Worm (Caenorhabditis elegans) whole organism, L1 larva: ENCODE results near the gene grwd-1.

Experiments
- blmp-1 ChIP-seq: fragments of 150-350 bp; optimal IDR thresholded peaks from 2 replicates; lab custom pipeline; 2014; ENCODE audit warnings: missing biosample characterization, missing genetic modification characterization
- dpl-1 ChIP-seq, 3 experiments: fragments of 150-350 bp in 2 of 3; sonication (generic microtip) in 1 of 3; optimal IDR thresholded peaks; 2 replicates each; lab custom pipeline; 2014 to 2017; ENCODE audit warnings: missing biosample characterization in 3 of 3, missing genetic modification characterization in 3 of 3, missing genetic modification reagents in 3 of 3
- ets-5 ChIP-seq: fragments of 200-800 bp; sonication (Bioruptor generic); IDR thresholded peaks from 2 replicates; pipeline ENCODE4 v1.3.6; 2022; ENCODE audit warnings: missing genetic modification characterization, missing compliant biosample characterization
- fkh-10 ChIP-seq: sonication (generic microtip); optimal IDR thresholded peaks from 2 replicates; lab custom pipeline; 2017; ENCODE audit warnings: missing biosample characterization, missing genetic modification reagents, missing genetic modification characterization
- fkh-8 ChIP-seq: sonication (generic microtip); optimal IDR thresholded peaks from 2 replicates; lab custom pipeline; 2016; ENCODE audit warnings: mild to moderate bottlenecking, missing genetic modification characterization, missing compliant biosample characterization
- nhr-11 ChIP-seq: fragments of 150-350 bp; optimal IDR thresholded peaks from 2 replicates; lab custom pipeline; 2014; ENCODE audit warnings: missing biosample characterization, missing genetic modification characterization
- nhr-28 ChIP-seq: fragments of 150-350 bp; optimal IDR thresholded peaks from 2 replicates; lab custom pipeline; 2014; ENCODE audit warnings: missing biosample characterization, missing genetic modification characterization
- nhr-77 ChIP-seq: fragments of 150-350 bp; optimal IDR thresholded peaks from 2 replicates; lab custom pipeline; 2014; ENCODE audit warnings: missing biosample characterization, missing genetic modification characterization
- pag-3 ChIP-seq: sonication (generic microtip); optimal IDR thresholded peaks from 2 replicates; lab custom pipeline; 2017; ENCODE audit warnings: missing genetic modification characterization, mild to moderate bottlenecking, missing compliant biosample characterization, antibody characterized with exemption, borderline replicate concordance; ENCODE audit not compliant: insufficient read depth
- rnt-1 ChIP-seq: sonication (generic microtip); optimal IDR thresholded peaks from 2 replicates; lab custom pipeline; 2016; ENCODE audit warnings: mild to moderate bottlenecking, missing genetic modification characterization, moderate library complexity, missing compliant biosample characterization
- snu-23 ChIP-seq: sonication (generic microtip); optimal IDR thresholded peaks from 2 replicates; lab custom pipeline; 2016; ENCODE audit warnings: missing genetic modification characterization, missing compliant biosample characterization
- unc-130 ChIP-seq: fragments of 150-350 bp; optimal IDR thresholded peaks from 2 replicates; lab custom pipeline; 2017; ENCODE audit warnings: missing biosample characterization, missing genetic modification characterization, inconsistent platforms
- unc-62 ChIP-seq: fragments of 150-350 bp; optimal IDR thresholded peaks from 2 replicates; lab custom pipeline; 2014; ENCODE audit warnings: missing biosample characterization, missing genetic modification reagents, missing genetic modification characterization
- ztf-4 ChIP-seq: fragments of 150-350 bp; optimal IDR thresholded peaks from 2 replicates; lab custom pipeline; 2014; ENCODE audit warnings: missing biosample characterization, missing genetic modification characterization

ce11 chrIII:5165211-5165610 lies 11.9 kb downstream of the grwd-1 start, which contains the start of gene T10F2.2:
- TF ChIP-seq nhr-11 (no peak), fkh-10 (GFP tag; lab: Kevin White, UChicago) (no peak), unc-62 (no peak), nhr-28 (tag; lab: Kevin White, UChicago) (no peak), rnt-1 (tag; lab: Kevin White, UChicago) (no peak), pag-3 (no peak), snu-23 (GFP tag; lab: Kevin White, UChicago) (no peak), dpl-1 (GFP tag; optimal IDR thresholded peaks at IDR 0.05; lab: Kevin White, UChicago) (no peak), ets-5 (no peak), blmp-1 (tag; lab: Kevin White, UChicago) (no peak), nhr-77 (no peak), ztf-4 (tag; lab: Kevin White, UChicago) (no peak), fkh-8 (tag; lab: Kevin White, UChicago) (no peak), unc-130 (tag; lab: Kevin White, UChicago) (no peak)
